Worm (Caenorhabditis elegans): ENCODE data around the gene srw-122.
"Not testable (repeated sequence)": the region's sequence is repeated elsewhere in the genome, so short reads cannot be mapped to it uniquely, and the experiment has no call there.

Gene srw-122

DNA sequence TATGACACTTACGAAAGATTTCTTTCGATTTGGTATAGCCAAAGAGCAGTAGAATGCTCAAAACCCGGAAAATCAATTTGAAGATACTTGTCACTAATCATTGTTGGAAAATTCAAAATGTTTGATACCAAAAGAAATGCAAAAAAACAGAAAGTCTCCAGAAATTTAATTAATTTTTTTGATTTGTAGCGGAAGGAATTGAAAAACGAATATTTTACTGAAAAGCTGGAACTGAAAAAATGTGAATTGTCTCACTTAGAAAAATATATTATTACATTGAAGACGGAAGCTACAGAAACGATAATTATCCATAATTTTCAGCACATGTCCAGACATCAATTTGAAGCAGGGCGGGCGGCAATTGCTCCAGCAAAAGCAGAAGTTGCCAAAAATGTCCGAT, 11.0 kb upstream of the srw-122 start, which contains the start of gene srw-138:
Gene srw-138, minus strand, starts transcription at position 101 of the 400 bp plus-strand sequence.
- TF ChIP-seq dao-5 (tag; optimal IDR thresholded peaks at IDR 0.05) (no peak), W03F9.2 (tag; optimal IDR thresholded peaks at IDR 0.05) (no peak), him-1 (tag; optimal IDR thresholded peaks at IDR 0.05) (no peak)

DNA sequence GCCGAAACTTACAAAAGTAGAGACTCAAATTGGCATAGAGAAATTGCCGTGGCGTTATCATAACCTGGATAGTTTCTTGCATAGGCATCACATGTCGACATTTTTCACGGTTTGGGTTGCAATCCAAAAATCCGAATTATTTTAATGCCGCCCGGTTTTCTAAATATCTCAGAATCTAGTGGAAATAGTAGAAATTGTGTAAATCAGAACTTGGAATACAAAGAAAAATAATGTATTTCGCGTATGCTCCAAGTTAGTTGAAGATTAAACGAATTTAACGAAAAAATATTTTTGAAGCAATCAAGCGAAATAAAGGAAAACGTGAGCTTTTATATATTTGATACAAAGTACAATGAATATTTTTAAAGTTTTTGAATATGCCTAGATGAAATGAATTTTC, 8.9 kb upstream of the srw-122 start, which contains the start of gene srw-144:
Gene srw-144, minus strand, starts transcription at position 101 of the 400 bp plus-strand sequence.
- TF ChIP-seq him-1 (tag; optimal IDR thresholded peaks at IDR 0.05) (no peak), dao-5 (tag; optimal IDR thresholded peaks at IDR 0.05) (no peak), W03F9.2 (tag; optimal IDR thresholded peaks at IDR 0.05) (no peak)

DNA sequence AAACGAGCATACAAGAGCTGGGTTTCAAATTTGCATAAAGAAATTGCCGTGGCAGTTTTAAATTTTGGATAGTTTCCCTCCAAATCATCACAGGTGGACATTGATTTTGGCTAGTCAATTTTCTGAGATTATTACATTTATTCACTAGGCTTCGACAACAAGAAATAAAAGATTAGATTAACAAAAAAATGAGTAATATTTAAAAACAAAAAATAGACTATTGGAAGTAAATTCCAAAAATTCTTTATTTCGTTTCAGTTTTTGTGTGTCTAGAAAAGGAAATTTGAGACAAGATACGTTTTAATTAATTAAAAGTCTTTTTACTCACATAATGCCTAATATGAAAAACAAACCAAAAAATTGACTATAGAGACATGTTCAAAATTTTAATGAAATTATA, 6.2 kb upstream of the srw-122 start, which contains the start of gene srw-142:
Gene srw-142, minus strand, starts transcription at position 101 of the 400 bp plus-strand sequence.
- TF ChIP-seq him-1 (tag; optimal IDR thresholded peaks at IDR 0.05) (no peak), dao-5 (tag; optimal IDR thresholded peaks at IDR 0.05) (no peak), W03F9.2 (tag; optimal IDR thresholded peaks at IDR 0.05) (no peak)

DNA sequence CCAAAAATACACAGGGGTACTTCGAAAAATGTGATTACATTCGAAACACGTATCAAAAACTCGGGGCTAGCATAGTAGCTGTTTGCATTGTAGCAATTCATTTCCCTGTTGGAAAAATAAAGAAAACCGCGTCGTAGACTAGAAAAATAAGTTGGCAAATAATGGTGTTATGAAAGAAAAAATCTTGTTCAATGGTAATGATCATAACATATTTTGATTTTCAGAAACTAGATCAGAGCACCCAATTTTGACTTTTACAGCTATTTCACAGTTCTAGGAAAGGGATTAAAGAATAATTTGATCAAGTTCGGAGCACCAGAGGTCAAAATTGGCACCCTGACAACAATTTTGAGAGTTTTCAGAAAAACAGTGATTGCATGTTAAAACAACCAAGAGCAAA, 3.3 kb upstream of the srw-122 start, which contains the start of gene srh-248:
Gene srh-248, minus strand, starts transcription at position 101 of the 400 bp plus-strand sequence.
- not testable (repeated sequence) for TF ChIP-seq dao-5, W03F9.2, him-1 (tag; optimal IDR thresholded peaks at IDR 0.05)

DNA sequence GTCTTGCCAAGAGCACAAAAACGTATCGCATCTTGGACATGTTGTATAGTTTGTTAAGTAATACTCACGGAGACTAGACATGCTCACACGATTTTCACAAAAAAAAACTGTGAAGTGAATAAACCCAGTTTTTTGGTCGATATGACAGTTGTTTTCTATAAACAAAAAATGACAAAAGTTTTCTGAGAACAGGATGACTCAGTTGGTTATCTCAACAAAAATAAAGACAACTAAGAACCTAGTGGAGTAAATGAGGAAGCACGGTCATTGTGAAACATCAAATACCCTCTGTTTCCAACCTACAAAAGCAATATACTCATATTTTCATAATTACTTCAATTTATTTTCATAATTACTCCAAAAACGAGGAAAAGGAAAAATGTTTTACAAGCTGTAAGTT, 6.4 kb downstream of the srw-122 start, which contains the start of gene srh-87:
Gene srh-87, minus strand, starts transcription at position 101 of the 400 bp plus-strand sequence.
- no peak for TF ChIP-seq him-1 (tag; optimal IDR thresholded peaks at IDR 0.05)
- no peak for TF ChIP-seq W03F9.2 (tag; optimal IDR thresholded peaks at IDR 0.05)
- TF ChIP-seq dao-5 (tag; optimal IDR thresholded peaks at IDR 0.05), result no peak

DNA sequence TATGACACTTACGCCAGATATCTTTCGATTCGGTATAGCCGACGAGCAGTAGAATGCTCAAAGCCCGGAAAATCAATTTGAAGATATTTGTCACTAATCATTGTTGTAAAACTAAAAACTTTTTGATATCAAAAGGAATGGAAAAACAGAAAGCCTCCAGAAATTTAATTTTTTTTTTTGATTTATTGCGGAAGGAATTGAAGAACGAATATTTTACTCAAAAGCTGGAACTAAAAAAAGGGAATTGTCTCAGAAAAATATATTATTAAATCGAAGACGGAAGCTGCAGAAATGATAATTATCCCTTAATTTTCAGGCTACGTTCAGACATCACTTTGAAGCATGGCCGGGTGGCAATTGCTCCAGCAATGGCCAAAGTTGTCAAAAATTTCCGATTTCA, 8.1 kb downstream of the srw-122 start, which contains the start of gene srw-137:
Gene srw-137, minus strand, starts transcription at position 101 of the 400 bp plus-strand sequence.
- no peak for TF ChIP-seq dao-5 (tag; optimal IDR thresholded peaks at IDR 0.05)
- TF ChIP-seq W03F9.2 (tag; optimal IDR thresholded peaks at IDR 0.05), result no peak
- TF ChIP-seq him-1 (tag; optimal IDR thresholded peaks at IDR 0.05), result no peak

DNA sequence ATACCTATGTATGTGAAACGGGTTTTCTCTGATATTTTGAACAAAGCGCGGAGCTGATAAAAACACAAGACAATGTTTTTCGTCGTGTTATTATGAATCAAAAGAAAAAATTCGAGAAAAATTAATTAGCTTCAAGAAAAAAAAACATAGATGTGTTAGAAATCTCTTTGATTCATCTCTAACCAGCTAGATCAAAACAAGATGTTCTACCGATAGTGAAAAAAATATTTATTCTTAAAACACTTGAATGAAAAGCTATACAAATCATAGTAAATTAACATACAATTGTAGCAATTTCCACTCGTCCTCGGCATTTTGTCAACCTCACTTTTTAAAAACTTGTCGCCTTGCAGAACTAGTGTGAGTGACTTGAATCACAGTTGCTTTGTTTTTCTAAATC, 9.8 kb downstream of the srw-122 start:
- no peak for TF ChIP-seq him-1 (tag; optimal IDR thresholded peaks at IDR 0.05)
- TF ChIP-seq W03F9.2 (tag; optimal IDR thresholded peaks at IDR 0.05), result no peak
- no peak for TF ChIP-seq dao-5 (tag; optimal IDR thresholded peaks at IDR 0.05)

DNA sequence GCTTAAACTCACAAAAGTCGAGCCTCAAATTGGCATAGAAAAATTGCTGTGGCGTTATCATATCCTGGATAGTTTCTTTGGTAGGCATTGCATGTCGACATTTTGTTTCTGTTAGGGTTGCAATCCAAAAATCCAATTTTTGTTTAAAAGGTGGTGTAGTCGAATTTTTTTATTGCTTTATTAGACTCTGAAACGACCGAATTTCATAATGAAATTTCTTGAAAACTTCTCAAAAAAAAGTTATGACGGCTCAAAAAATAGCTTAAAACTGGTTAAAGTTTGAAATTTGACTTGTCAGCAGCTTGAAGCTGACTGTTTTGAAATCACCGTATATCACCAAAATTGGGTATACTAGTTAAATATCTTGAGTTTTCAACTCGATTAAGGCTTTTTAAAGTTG, 10.6 kb downstream of the srw-122 start, which contains the start of gene srw-143:
Gene srw-143, minus strand, starts transcription at position 101 of the 400 bp plus-strand sequence.
- TF ChIP-seq him-1 (tag; optimal IDR thresholded peaks at IDR 0.05), result no peak

DNA sequence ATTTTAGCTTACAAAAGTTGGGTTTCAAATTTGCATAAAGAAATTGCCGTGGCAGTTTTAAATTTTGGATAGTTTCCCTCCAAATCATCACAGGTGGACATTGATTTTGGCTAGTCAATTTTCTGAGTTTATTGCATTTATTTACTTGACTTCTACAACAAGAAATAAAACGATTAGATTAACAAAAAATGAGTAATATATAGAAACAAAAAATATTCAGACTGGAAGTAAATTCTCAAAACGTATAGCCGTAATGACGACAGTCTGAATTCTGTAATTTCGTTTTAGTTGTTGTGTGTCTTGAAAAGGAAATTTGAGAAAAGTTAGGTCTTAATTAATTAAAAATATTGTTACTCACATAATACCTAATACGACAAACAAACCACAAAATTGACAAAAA, 13.5 kb downstream of the srw-122 start, which contains the start of gene srw-141:
Gene srw-141, minus strand, starts transcription at position 101 of the 400 bp plus-strand sequence.
- TF ChIP-seq dao-5 (tag; optimal IDR thresholded peaks at IDR 0.05) (no peak), W03F9.2 (tag; optimal IDR thresholded peaks at IDR 0.05) (no peak), him-1 (tag; optimal IDR thresholded peaks at IDR 0.05) (no peak)

DNA sequence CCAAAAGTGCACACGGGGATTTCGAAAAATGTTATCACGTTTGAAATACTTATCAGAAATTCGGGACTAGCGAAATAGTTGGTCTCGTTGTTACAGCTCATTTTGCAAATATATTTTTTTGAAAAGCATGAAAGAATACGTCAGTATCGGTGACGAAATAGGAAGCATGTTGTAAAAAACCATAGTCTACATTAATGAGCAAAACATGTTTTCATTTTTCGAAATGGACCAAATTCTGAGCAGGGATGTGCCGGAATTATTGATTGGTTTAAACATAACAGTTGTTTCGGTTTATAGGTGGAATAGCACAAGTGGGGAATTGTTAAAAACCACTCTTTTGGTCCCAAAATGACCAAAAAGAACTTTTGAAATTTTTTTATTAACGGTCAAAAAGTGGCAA, 17.9 kb downstream of the srw-122 start, which contains the start of gene srh-247:
Gene srh-247, minus strand, starts transcription at position 101 of the 400 bp plus-strand sequence.
- TF ChIP-seq W03F9.2 (tag; optimal IDR thresholded peaks at IDR 0.05) (no peak), him-1 (tag; optimal IDR thresholded peaks at IDR 0.05) (no peak), dao-5 (tag; optimal IDR thresholded peaks at IDR 0.05) (no peak)

DNA sequence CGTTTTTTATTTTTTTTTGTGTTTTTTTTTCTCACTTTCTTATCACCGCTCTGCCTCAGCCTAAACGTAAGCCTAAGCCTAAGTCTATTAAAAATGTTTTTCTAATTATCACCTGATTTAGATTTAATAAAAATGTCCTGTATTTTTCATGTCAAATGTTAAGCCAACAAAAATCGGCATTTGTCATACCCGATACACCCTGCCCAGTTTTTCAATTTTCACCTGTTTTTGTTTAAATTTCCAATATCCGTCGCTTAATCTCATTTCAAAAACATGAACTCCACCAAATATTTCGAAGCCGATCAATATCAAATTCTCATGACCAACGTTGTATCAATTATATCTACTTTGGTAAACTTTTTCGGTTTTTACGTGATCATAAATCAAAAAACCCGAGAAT, 20.8 kb downstream of the srw-122 start, which contains the start of gene C31B8.1:
Gene C31B8.1, plus strand, starts transcription at position 301 of the 400 bp plus-strand sequence.
- no peak for TF ChIP-seq him-1 (tag; optimal IDR thresholded peaks at IDR 0.05)
- no peak for TF ChIP-seq W03F9.2 (tag; optimal IDR thresholded peaks at IDR 0.05)
- no peak for TF ChIP-seq dao-5 (tag; optimal IDR thresholded peaks at IDR 0.05)

DNA sequence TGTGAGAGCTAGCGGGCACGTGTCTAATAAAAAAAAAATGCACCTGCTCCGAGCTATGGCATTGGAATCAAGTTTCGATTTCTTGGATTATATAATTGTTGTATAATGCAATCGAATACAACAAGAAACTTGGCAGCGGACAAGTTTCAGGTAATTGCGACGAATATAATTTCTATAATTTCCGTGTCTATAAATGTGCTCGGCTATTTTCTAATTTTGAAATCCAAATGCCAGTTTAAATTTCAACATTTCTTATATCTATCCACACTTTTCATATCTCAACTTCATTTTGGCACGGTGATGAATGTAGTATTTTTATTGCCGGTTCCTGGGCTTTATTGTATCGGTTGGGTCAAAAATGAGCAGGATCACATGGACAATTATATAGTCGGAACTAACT, 22.2 kb downstream of the srw-122 start, which contains the start of gene C31B8.16:
Gene C31B8.16, plus strand, starts transcription at position 301 of the 400 bp plus-strand sequence.
- no peak for TF ChIP-seq W03F9.2 (tag; optimal IDR thresholded peaks at IDR 0.05)
- no peak for TF ChIP-seq dao-5 (tag; optimal IDR thresholded peaks at IDR 0.05)
- no peak for TF ChIP-seq him-1 (tag; optimal IDR thresholded peaks at IDR 0.05)

DNA sequence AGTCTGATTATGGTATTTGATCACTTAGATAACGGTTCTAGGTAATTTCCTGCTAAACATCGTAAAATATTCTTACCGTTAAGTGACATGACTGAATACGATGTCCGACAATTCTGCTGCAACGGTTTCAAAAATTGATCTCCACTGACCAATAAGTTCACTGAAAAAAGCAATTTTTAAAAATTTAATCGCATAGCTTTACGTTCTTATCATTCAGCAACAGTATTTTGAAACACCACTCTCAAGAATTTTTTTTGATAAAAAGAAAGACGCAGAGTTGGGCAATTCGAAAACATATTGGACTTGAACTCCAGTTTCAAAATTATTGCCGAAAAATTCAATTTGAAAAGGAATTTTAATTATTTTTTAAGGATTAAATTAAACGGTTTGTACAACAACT, 24.4 kb downstream of the srw-122 start, which contains the start of gene C31B8.12:
Gene C31B8.12, minus strand, starts transcription at position 101 of the 400 bp plus-strand sequence.
- no peak for TF ChIP-seq dao-5 (tag; optimal IDR thresholded peaks at IDR 0.05)
- no peak for TF ChIP-seq him-1 (tag; optimal IDR thresholded peaks at IDR 0.05)
- TF ChIP-seq W03F9.2 (tag; optimal IDR thresholded peaks at IDR 0.05), result no peak

DNA sequence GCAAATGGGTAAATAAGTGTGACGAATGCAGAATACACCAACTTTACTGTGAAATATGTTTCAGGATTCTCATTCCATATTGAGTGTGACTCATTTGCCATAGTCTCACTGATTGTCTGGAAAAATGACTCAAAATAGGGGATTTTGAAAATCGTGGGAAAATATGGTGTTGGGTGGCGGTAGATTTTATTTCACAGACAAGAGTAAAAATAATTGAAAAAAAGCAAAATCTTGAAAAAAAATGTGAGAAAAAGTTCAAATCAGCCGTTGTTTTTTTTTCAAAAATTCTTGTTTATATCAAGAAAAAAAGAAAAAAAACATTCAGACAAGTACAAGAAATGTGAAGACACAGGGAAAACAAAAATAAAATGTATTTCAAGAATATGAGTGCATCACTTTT, 29.4 kb downstream of the srw-122 start, which contains the start of gene srh-38:
Gene srh-38, minus strand, starts transcription at position 101 of the 400 bp plus-strand sequence.
- TF ChIP-seq W03F9.2 (tag; optimal IDR thresholded peaks at IDR 0.05) (no peak), dao-5 (tag; optimal IDR thresholded peaks at IDR 0.05) (no peak), him-1 (tag; optimal IDR thresholded peaks at IDR 0.05) (no peak)
